Worm (Caenorhabditis elegans) whole organism, L3 larva: ENCODE results near the gene T26E4.18.

ENCODE experiments used
- aly-2 ChIP-seq: fragments of 150-350 bp; optimal IDR thresholded peaks from 2 replicates; lab custom pipeline; 2014; ENCODE audit warnings: missing biosample characterization, missing genetic modification characterization
- ama-1 ChIP-seq: fragments of 150-350 bp; optimal IDR thresholded peaks from 2 replicates; lab custom pipeline; 2018
- nhr-77 ChIP-seq: fragments of 150-350 bp; optimal IDR thresholded peaks from 2 replicates; lab custom pipeline; 2014; ENCODE audit warnings: missing biosample characterization, missing genetic modification characterization
- unc-62 ChIP-seq: fragments of 150-350 bp; sonication (generic microtip); optimal IDR thresholded peaks from 4 replicates; lab custom pipeline; 2014; ENCODE audit warnings: missing biosample characterization, missing genetic modification reagents, missing genetic modification characterization

DNA sequence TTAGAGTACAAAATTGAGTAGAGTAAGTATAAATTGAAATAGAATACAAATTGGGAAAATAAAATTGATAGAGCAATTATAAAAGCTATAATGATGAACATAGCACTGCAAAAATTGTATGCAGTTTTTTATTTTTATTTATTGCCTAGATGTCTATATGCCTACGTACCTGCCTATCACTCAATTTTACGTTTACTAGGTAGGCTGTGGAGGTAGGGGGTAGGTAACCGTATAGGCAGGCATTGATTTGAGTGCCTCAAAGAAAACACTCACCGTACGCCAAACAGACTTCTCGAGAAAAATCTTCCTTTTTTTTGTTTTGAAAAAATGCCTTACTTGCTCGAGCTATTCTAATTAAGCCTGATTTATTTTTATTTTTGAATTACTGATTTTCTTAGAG lies 27.9 kb upstream of the T26E4.18 start, which contains the start of gene srbc-56:
- TF ChIP-seq ama-1 (no peak), unc-62 (GFP tag; lab: Kevin White, UChicago) (no peak), aly-2 (no peak), nhr-77 (tag; lab: Kevin White, UChicago) (no peak)
